Fruit fly (Drosophila melanogaster) whole organism, adult: ENCODE measurements around the gene eIF4E1.

Experiments
- CG11617 ChIP-seq: fragments of 200-800 bp; sonication (Bioruptor generic); optimal IDR thresholded peaks from 2 replicates; lab custom pipeline; 2017; ENCODE audit warnings: mild to moderate bottlenecking, missing biosample characterization, missing genetic modification reagents, missing genetic modification characterization
- CG12768 ChIP-seq: fragments of 200-800 bp; sonication (Bioruptor generic); optimal IDR thresholded peaks from 2 replicates; lab custom pipeline; 2017; ENCODE audit warnings: missing biosample characterization, missing genetic modification characterization, mild to moderate bottlenecking, moderate library complexity, missing genetic modification reagents
- CG14711 ChIP-seq: fragments of 200-800 bp; sonication (Bioruptor generic); optimal IDR thresholded peaks from 2 replicates; lab custom pipeline; 2018; ENCODE audit warnings: missing biosample characterization, mild to moderate bottlenecking, missing genetic modification characterization, moderate library complexity
- CG1620 ChIP-seq: fragments of 200-800 bp; sonication (Bioruptor generic); optimal IDR thresholded peaks from 2 replicates; lab custom pipeline; 2016; ENCODE audit warnings: missing biosample characterization, missing genetic modification characterization
- CG33017 ChIP-seq: fragments of 200-800 bp; sonication (Bioruptor generic); optimal IDR thresholded peaks from 2 replicates; lab custom pipeline; 2018; ENCODE audit warnings: missing biosample characterization, mild to moderate bottlenecking, missing genetic modification characterization, moderate library complexity
- CG5204 ChIP-seq: fragments of 200-800 bp; sonication (Bioruptor generic); optimal IDR thresholded peaks from 2 replicates; lab custom pipeline; 2016; ENCODE audit warnings: missing biosample characterization, missing genetic modification characterization
- CG7045 ChIP-seq: fragments of 200-800 bp; sonication (Bioruptor generic); optimal IDR thresholded peaks from 2 replicates; lab custom pipeline; 2017; ENCODE audit warnings: missing biosample characterization, mild to moderate bottlenecking, missing genetic modification characterization
- CG7101 ChIP-seq: fragments of 200-800 bp; sonication (Bioruptor generic); optimal IDR thresholded peaks from 2 replicates; lab custom pipeline; 2018; ENCODE audit warnings: missing biosample characterization, mild to moderate bottlenecking, missing genetic modification characterization, moderate library complexity
- Clk ChIP-seq: fragments of 200-800 bp; sonication (Bioruptor generic); optimal IDR thresholded peaks from 2 replicates; lab custom pipeline; 2017; ENCODE audit warnings: missing biosample characterization, missing genetic modification characterization
- Crg-1 ChIP-seq: fragments of 200-800 bp; sonication (Bioruptor generic); optimal IDR thresholded peaks from 2 replicates; lab custom pipeline; 2016; ENCODE audit warnings: missing biosample characterization, missing genetic modification characterization
- Hr96 ChIP-seq: fragments of 200-800 bp; sonication (Bioruptor generic); optimal IDR thresholded peaks from 2 replicates; lab custom pipeline; 2016; ENCODE audit warnings: missing biosample characterization, missing genetic modification characterization
- Mnt ChIP-seq: fragments of 200-800 bp; sonication (Bioruptor generic); optimal IDR thresholded peaks from 2 replicates; lab custom pipeline; 2016; ENCODE audit warnings: missing biosample characterization, mild to moderate bottlenecking, missing genetic modification characterization
- bab1 ChIP-seq: fragments of 200-800 bp; sonication (Bioruptor generic); optimal IDR thresholded peaks from 3 replicates; lab custom pipeline; 2019; ENCODE audit warnings: missing biosample characterization, mild to moderate bottlenecking, missing genetic modification characterization, moderate library complexity
- cic ChIP-seq: fragments of 200-800 bp; sonication (Bioruptor generic); optimal IDR thresholded peaks from 2 replicates; lab custom pipeline; 2017; ENCODE audit warnings: missing biosample characterization, mild to moderate bottlenecking, missing genetic modification characterization, moderate library complexity
- cnc ChIP-seq, 2 experiments: fragments of >200 bp; optimal IDR thresholded peaks; 2 replicates each; lab custom pipeline; 2017
- kay ChIP-seq: fragments of 200-800 bp; sonication (Bioruptor generic); peaks from one replicate; lab custom pipeline; 2016; ENCODE audit warnings: missing biosample characterization, missing genetic modification characterization, borderline replicate concordance
- ovo ChIP-seq: fragments of 200-800 bp; sonication (Bioruptor generic); optimal IDR thresholded peaks from 2 replicates; lab custom pipeline; 2016; ENCODE audit warnings: missing biosample characterization, missing genetic modification characterization
- pad ChIP-seq: fragments of 200-800 bp; sonication (Bioruptor generic); optimal IDR thresholded peaks from 3 replicates; lab custom pipeline; 2017; ENCODE audit warnings: missing biosample characterization, missing genetic modification characterization, mild to moderate bottlenecking, moderate library complexity, missing genetic modification reagents
- tj ChIP-seq: fragments of 200-800 bp; sonication (Bioruptor generic); optimal IDR thresholded peaks from 3 replicates; lab custom pipeline; 2017; ENCODE audit warnings: missing biosample characterization, mild to moderate bottlenecking, missing genetic modification characterization, moderate library complexity
- toe ChIP-seq: fragments of 200-800 bp; sonication (Bioruptor generic); optimal IDR thresholded peaks from 2 replicates; lab custom pipeline; 2016; ENCODE audit warnings: missing biosample characterization, missing genetic modification characterization

Gene eIF4E1

dm6 chr3L:9391340-9391980, 10.8 kb downstream of the eIF4E1 start:
- peak; percentile 33 for TF ChIP-seq CG7045 (GFP tag; lab: Kevin White, UChicago)
- TF ChIP-seq CG7101 (tag; lab: Kevin White, UChicago), result no peak
- TF ChIP-seq Clk (GFP tag; lab: Kevin White, UChicago), result no peak
- TF ChIP-seq CG33017, result no peak
- no peak for TF ChIP-seq CG1620 (GFP tag; lab: Kevin White, UChicago)
- no peak for TF ChIP-seq bab1 (GFP tag; lab: Kevin White, UChicago)
- peak; percentile 20 for TF ChIP-seq CG12768
- no peak for TF ChIP-seq Hr96 (GFP tag; lab: Kevin White, UChicago)
- no peak for TF ChIP-seq ovo (GFP tag; lab: Kevin White, UChicago)
- no peak for TF ChIP-seq toe
- TF ChIP-seq cnc (optimal IDR thresholded peaks at IDR 0.05; lab: Kevin White, UChicago), result no peak
- peak; percentile 84 for TF ChIP-seq kay (GFP tag; lab: Kevin White, UChicago)
- no peak for TF ChIP-seq CG5204 (GFP tag; lab: Kevin White, UChicago)
- no peak for TF ChIP-seq CG11617 (GFP tag; lab: Kevin White, UChicago)
- no peak for TF ChIP-seq pad (GFP tag; lab: Kevin White, UChicago)
- TF ChIP-seq cic, result peak; percentile 70
- TF ChIP-seq tj (GFP tag; lab: Kevin White, UChicago), result peak; percentile 34
- TF ChIP-seq Crg-1 (GFP tag; lab: Kevin White, UChicago), result no peak
- no peak for TF ChIP-seq CG14711 (tag; lab: Kevin White, UChicago)
- no peak for TF ChIP-seq Mnt (GFP tag; lab: Kevin White, UChicago)

- TF ChIP-seq cnc (optimal IDR thresholded peaks at IDR 0.05; lab: Kevin White, UChicago) (no peak), Clk (GFP tag; lab: Kevin White, UChicago) (no peak), kay (GFP tag; lab: Kevin White, UChicago) (no peak), CG7045 (GFP tag; lab: Kevin White, UChicago) (no peak), pad (GFP tag; lab: Kevin White, UChicago) (no peak), CG1620 (GFP tag; lab: Kevin White, UChicago) (no peak), ovo (GFP tag; lab: Kevin White, UChicago) (no peak), Hr96 (GFP tag; lab: Kevin White, UChicago) (no peak), cic (no peak), toe (no peak), CG33017 (no peak), CG11617 (GFP tag; lab: Kevin White, UChicago) (no peak), tj (GFP tag; lab: Kevin White, UChicago) (no peak), bab1 (GFP tag; lab: Kevin White, UChicago) (no peak), CG7101 (tag; lab: Kevin White, UChicago) (no peak), Mnt (GFP tag; lab: Kevin White, UChicago) (no peak), CG12768 (no peak), CG5204 (GFP tag; lab: Kevin White, UChicago) (no peak), CG14711 (tag; lab: Kevin White, UChicago) (no peak)
Observed at dm6 chr3L:9384445-9385079, 17.7 kb downstream of the eIF4E1 start.

- TF ChIP-seq CG5204 (GFP tag; lab: Kevin White, UChicago) (peak; percentile 93), CG11617 (GFP tag; lab: Kevin White, UChicago) (peak; percentile 96), CG12768 (peak; percentile 99), CG33017 (peak; percentile 99), tj (GFP tag; lab: Kevin White, UChicago) (peak; percentile 75), ovo (GFP tag; lab: Kevin White, UChicago) (peak; percentile 77), cic (peak; percentile 91), toe (peak; percentile 93), Hr96 (GFP tag; lab: Kevin White, UChicago) (peak; percentile 97), CG1620 (GFP tag; lab: Kevin White, UChicago) (peak; percentile 88), pad (GFP tag; lab: Kevin White, UChicago) (peak; percentile 92), CG14711 (tag; lab: Kevin White, UChicago) (peak; percentile 97), cnc (optimal IDR thresholded peaks at IDR 0.05; lab: Kevin White, UChicago) (peak in 1 of 2 experiments; percentile 69), CG7101 (tag; lab: Kevin White, UChicago) (peak; percentile 98), bab1 (GFP tag; lab: Kevin White, UChicago) (peak; percentile 99), Clk (GFP tag; lab: Kevin White, UChicago) (peak; percentile 92), Mnt (GFP tag; lab: Kevin White, UChicago) (peak; percentile 96), Crg-1 (GFP tag; lab: Kevin White, UChicago) (peak; percentile 97), CG7045 (GFP tag; lab: Kevin White, UChicago) (peak; percentile 97), kay (GFP tag; lab: Kevin White, UChicago) (peak; percentile 99)
Observed at dm6 chr3L:9383345-9384075, 18.8 kb downstream of the eIF4E1 start, which contains the start of gene Hsp27. Gene Hsp27 (plus strand): TSS chr3L:9384063.

dm6 chr3L:9381602-9382001, 20.7 kb downstream of the eIF4E1 start, which contains the start of gene Hsp23:
Gene Hsp23 (plus strand): TSS chr3L:9381882.
- TF ChIP-seq CG7101 (tag; lab: Kevin White, UChicago) (no peak), ovo (GFP tag; lab: Kevin White, UChicago) (no peak), CG7045 (GFP tag; lab: Kevin White, UChicago) (no peak), CG5204 (GFP tag; lab: Kevin White, UChicago) (no peak), Clk (GFP tag; lab: Kevin White, UChicago) (no peak), Hr96 (GFP tag; lab: Kevin White, UChicago) (no peak), CG1620 (GFP tag; lab: Kevin White, UChicago) (no peak), CG33017 (no peak), kay (GFP tag; lab: Kevin White, UChicago) (no peak), CG11617 (GFP tag; lab: Kevin White, UChicago) (no peak), Mnt (GFP tag; lab: Kevin White, UChicago) (no peak), CG14711 (tag; lab: Kevin White, UChicago) (no peak), pad (GFP tag; lab: Kevin White, UChicago) (no peak)
